Worm (Caenorhabditis elegans) whole organism, midembryonic: ENCODE results near the gene C37E2.3.

Source experiments
- T22C8.4 ChIP-seq: fragments of 200-800 bp; sonication (Bioruptor generic); IDR thresholded peaks from 2 replicates; pipeline ENCODE4 v1.3.6; 2022; ENCODE audit warnings: missing genetic modification characterization, missing compliant biosample characterization
- flt-1 ChIP-seq: fragments of 200-800 bp; sonication (Bioruptor generic); IDR thresholded peaks from 2 replicates; pipeline ENCODE4 v1.3.6; 2022; ENCODE audit warnings: missing genetic modification characterization, missing compliant biosample characterization

DNA sequence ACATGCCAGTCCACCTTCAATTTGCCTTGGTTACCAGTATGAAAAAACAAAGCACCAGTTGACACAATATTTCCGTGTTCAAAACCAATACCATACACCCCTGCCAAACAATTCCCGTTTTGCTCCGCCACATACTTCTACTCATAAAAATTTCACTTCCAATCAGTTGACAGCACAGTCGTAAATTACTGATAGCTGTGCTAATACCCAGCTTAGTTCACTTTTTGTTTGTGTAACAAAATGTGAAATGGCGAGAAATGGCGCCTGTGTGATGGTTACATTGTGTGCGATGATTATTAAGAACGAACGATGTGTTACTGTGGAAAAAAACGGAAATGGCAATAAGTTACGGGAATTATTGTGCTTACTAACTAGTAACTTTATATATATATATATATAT is 26.1 kb downstream of the C37E2.3 start:
- TF ChIP-seq flt-1 (GFP tag; lab: Robert Waterston, UW) = no peak
- no peak for TF ChIP-seq T22C8.4 (GFP tag; lab: Robert Waterston, UW)
